Worm (Caenorhabditis elegans) whole organism, young adult: ENCODE data around the gene M176.4.
"Not testable (repeated sequence)": the region's sequence is repeated elsewhere in the genome, so short reads cannot be mapped to it uniquely, and the experiment has no call there.

Source experiments
- B0261.1 ChIP-seq: sonication (generic microtip); optimal IDR thresholded peaks from 2 replicates; lab custom pipeline; 2016; ENCODE audit warnings: mild to moderate bottlenecking, missing genetic modification characterization, moderate library complexity, missing compliant biosample characterization
- F37B4.10 ChIP-seq: fragments of 200-800 bp; sonication (Bioruptor generic); IDR thresholded peaks from 2 replicates; pipeline ENCODE4 v1.3.6; 2022; ENCODE audit warnings: missing genetic modification characterization, missing compliant biosample characterization
- F49E8.2 ChIP-seq: sonication (generic microtip); optimal IDR thresholded peaks from 3 replicates; lab custom pipeline; 2017; ENCODE audit warnings: missing genetic modification characterization, mild to moderate bottlenecking, missing compliant biosample characterization, antibody characterized with exemption, moderate library complexity; ENCODE audit not compliant: insufficient read depth
- F55B11.4 ChIP-seq: sonication (generic microtip); optimal IDR thresholded peaks from 2 replicates; lab custom pipeline; 2016; ENCODE audit warnings: missing compliant biosample characterization, missing genetic modification characterization, borderline replicate concordance; ENCODE audit not compliant: insufficient read depth
- K11D2.4 ChIP-seq: fragments of 200-800 bp; sonication (Bioruptor generic); IDR thresholded peaks from 2 replicates; pipeline ENCODE4 v1.3.6; 2022; ENCODE audit warnings: missing genetic modification reagents, missing genetic modification characterization, missing compliant biosample characterization
- T26A5.8 ChIP-seq: sonication (generic microtip); optimal IDR thresholded peaks from 2 replicates; lab custom pipeline; 2016; ENCODE audit warnings: missing genetic modification characterization, missing compliant biosample characterization
- atf-7 ChIP-seq: sonication (generic microtip); optimal IDR thresholded peaks from 2 replicates; lab custom pipeline; 2017; ENCODE audit warnings: mild to moderate bottlenecking, missing genetic modification characterization, missing compliant biosample characterization
- attf-3 ChIP-seq: fragments of 200-800 bp; sonication (Bioruptor generic); conservative IDR thresholded peaks from 2 replicates; pipeline ENCODE4 v1.3.6; 2022; ENCODE audit warnings: missing genetic modification reagents, missing genetic modification characterization, missing compliant biosample characterization
- attf-5 ChIP-seq: fragments of 200-800 bp; sonication (Bioruptor generic); optimal IDR thresholded peaks from 2 replicates; lab custom pipeline; 2018; ENCODE audit warnings: mild to moderate bottlenecking, missing genetic modification characterization, missing compliant biosample characterization
- attf-6 ChIP-seq: fragments of 200-800 bp; sonication (Bioruptor generic); IDR thresholded peaks from 2 replicates; pipeline ENCODE4 v1.3.6; 2022; ENCODE audit warnings: missing genetic modification reagents, missing genetic modification characterization, missing compliant biosample characterization
- bed-1 ChIP-seq: fragments of 200-800 bp; sonication (Bioruptor generic); IDR thresholded peaks from 2 replicates; pipeline ENCODE4 v1.3.6; 2022; ENCODE audit warnings: missing genetic modification reagents, missing genetic modification characterization, missing compliant biosample characterization
- ceh-27 ChIP-seq: fragments of 200-800 bp; sonication (Bioruptor generic); optimal IDR thresholded peaks from 2 replicates; lab custom pipeline; 2018; ENCODE audit warnings: mild to moderate bottlenecking, missing genetic modification characterization, moderate library complexity, missing compliant biosample characterization
- dox-1 ChIP-seq: fragments of 200-800 bp; sonication (Bioruptor generic); IDR thresholded peaks from 2 replicates; pipeline ENCODE4 v1.3.6; 2022; ENCODE audit warnings: missing genetic modification reagents, missing genetic modification characterization, missing compliant biosample characterization
- dpff-1 ChIP-seq: sonication (generic microtip); optimal IDR thresholded peaks from 2 replicates; lab custom pipeline; 2017; ENCODE audit warnings: mild to moderate bottlenecking, missing genetic modification characterization, missing compliant biosample characterization
- dpl-1 ChIP-seq: fragments of 150-350 bp; optimal IDR thresholded peaks from 2 replicates; lab custom pipeline; 2014; ENCODE audit warnings: missing biosample characterization, missing genetic modification reagents, missing genetic modification characterization
- egrh-3 ChIP-seq: fragments of 200-800 bp; sonication (Bioruptor generic); IDR thresholded peaks from 2 replicates; pipeline ENCODE4 v1.3.6; 2022; ENCODE audit warnings: missing genetic modification reagents, missing genetic modification characterization, missing compliant biosample characterization
- ets-4 ChIP-seq: fragments of 200-800 bp; sonication (Bioruptor generic); optimal IDR thresholded peaks from 2 replicates; lab custom pipeline; 2018; ENCODE audit warnings: mild to moderate bottlenecking, missing genetic modification characterization, missing compliant biosample characterization
- him-1 ChIP-seq: sonication (generic microtip); optimal IDR thresholded peaks from 2 replicates; lab custom pipeline; 2016; ENCODE audit warnings: missing genotype, missing genetic modification reagents, missing genetic modification characterization, missing compliant biosample characterization
- hrde-1 ChIP-seq: sonication (generic microtip); optimal IDR thresholded peaks from 2 replicates; lab custom pipeline; 2016; ENCODE audit warnings: missing genetic modification characterization, mild to moderate bottlenecking, missing compliant biosample characterization, moderate library complexity, missing genotype, missing genetic modification reagents, borderline replicate concordance
- hsf-1 ChIP-seq: fragments of 200-800 bp; sonication (Bioruptor generic); IDR thresholded peaks from 2 replicates; pipeline ENCODE4 v1.3.6; 2022; ENCODE audit warnings: missing genetic modification reagents, missing genetic modification characterization, missing compliant biosample characterization
- lin-26 ChIP-seq: fragments of 200-800 bp; sonication (Bioruptor generic); IDR thresholded peaks from 2 replicates; pipeline ENCODE4 v1.3.6; 2022; ENCODE audit warnings: missing genetic modification reagents, missing genetic modification characterization, missing compliant biosample characterization
- lsl-1 ChIP-seq: fragments of 200-800 bp; sonication (Bioruptor generic); optimal IDR thresholded peaks from 2 replicates; lab custom pipeline; 2018; ENCODE audit warnings: mild to moderate bottlenecking, missing genetic modification characterization, moderate library complexity, missing compliant biosample characterization
- lsy-27 ChIP-seq: sonication (generic microtip); optimal IDR thresholded peaks from 2 replicates; lab custom pipeline; 2017; ENCODE audit warnings: missing genetic modification characterization, mild to moderate bottlenecking, missing compliant biosample characterization, antibody characterized with exemption, missing genotype, borderline replicate concordance; ENCODE audit not compliant: insufficient read depth
- madf-3 ChIP-seq: fragments of 200-800 bp; sonication (Bioruptor generic); IDR thresholded peaks from 2 replicates; pipeline ENCODE4 v1.3.6; 2022; ENCODE audit warnings: missing genetic modification reagents, missing genetic modification characterization, missing compliant biosample characterization
- madf-6 ChIP-seq: fragments of 200-800 bp; sonication (Bioruptor generic); IDR thresholded peaks from 2 replicates; pipeline ENCODE4 v1.3.6; 2022; ENCODE audit warnings: missing genetic modification reagents, missing genetic modification characterization, missing compliant biosample characterization
- mel-28 ChIP-seq: sonication (generic microtip); optimal IDR thresholded peaks from 2 replicates; lab custom pipeline; 2016; ENCODE audit warnings: borderline replicate concordance, mild to moderate bottlenecking, missing genetic modification characterization, missing compliant biosample characterization
- nhr-120 ChIP-seq: fragments of 200-800 bp; sonication (Bioruptor generic); IDR thresholded peaks from 2 replicates; pipeline ENCODE4 v1.3.6; 2022; ENCODE audit warnings: missing genetic modification characterization, missing compliant biosample characterization
- nhr-27 ChIP-seq: fragments of 200-800 bp; sonication (Bioruptor generic); optimal IDR thresholded peaks from 2 replicates; lab custom pipeline; 2018; ENCODE audit warnings: mild to moderate bottlenecking, missing genetic modification characterization, moderate library complexity, missing compliant biosample characterization
- nhr-80 ChIP-seq: sonication (generic microtip); optimal IDR thresholded peaks from 2 replicates; lab custom pipeline; 2016; ENCODE audit warnings: missing genetic modification characterization, missing compliant biosample characterization
- pbrm-1 ChIP-seq: fragments of 200-800 bp; sonication (Bioruptor generic); IDR thresholded peaks from 2 replicates; pipeline ENCODE4 v1.3.6; 2022; ENCODE audit warnings: missing genetic modification reagents, missing genetic modification characterization, missing compliant biosample characterization
- pha-4 ChIP-seq: fragments of 150-350 bp; sonication (generic microtip); optimal IDR thresholded peaks from 2 replicates; lab custom pipeline; 2014; ENCODE audit warnings: missing biosample characterization, missing genetic modification reagents, missing genetic modification characterization
- rec-8 ChIP-seq, 2 experiments: sonication (generic microtip); optimal IDR thresholded peaks; 2 replicates each; lab custom pipeline; 2016; ENCODE audit warnings: mild to moderate bottlenecking in 2 of 2, missing genetic modification characterization in 2 of 2, missing genetic modification reagents in 2 of 2, missing genotype in 2 of 2, missing biosample characterization in 1 of 2, missing compliant biosample characterization in 1 of 2, moderate library complexity in 1 of 2
- sdz-38 ChIP-seq: sonication (generic microtip); optimal IDR thresholded peaks from 2 replicates; lab custom pipeline; 2016; ENCODE audit warnings: missing genotype, missing genetic modification characterization, missing compliant biosample characterization
- snpc-3.4 ChIP-seq: sonication (generic microtip); optimal IDR thresholded peaks from 2 replicates; lab custom pipeline; 2017; ENCODE audit warnings: missing genetic modification characterization, mild to moderate bottlenecking, missing compliant biosample characterization, antibody characterized with exemption, moderate library complexity, missing genotype, missing genetic modification reagents
- snpc-4 ChIP-seq, 5 experiments: fragments of 150-350 bp in 1 of 5; sonication (generic microtip) in 4 of 5; optimal IDR thresholded peaks; 2 replicates each; lab custom pipeline; 2014 to 2018; ENCODE audit warnings: missing genetic modification characterization in 5 of 5, missing biosample characterization in 3 of 5, antibody characterized with exemption in 2 of 5, mild to moderate bottlenecking in 2 of 5, missing compliant biosample characterization in 2 of 5, missing genotype in 2 of 5, moderate library complexity in 2 of 5, missing genetic modification reagents in 1 of 5
- xnd-1 ChIP-seq: sonication (generic microtip); optimal IDR thresholded peaks from 2 replicates; lab custom pipeline; 2016; ENCODE audit warnings: missing genotype, missing genetic modification reagents, missing genetic modification characterization, missing compliant biosample characterization
- ztf-18 ChIP-seq: sonication (generic microtip); optimal IDR thresholded peaks from 2 replicates; lab custom pipeline; 2016; ENCODE audit warnings: missing genotype, mild to moderate bottlenecking, missing genetic modification characterization, missing compliant biosample characterization
- ztf-22 ChIP-seq: fragments of 200-800 bp; sonication (Bioruptor generic); optimal IDR thresholded peaks from 2 replicates; lab custom pipeline; 2018; ENCODE audit warnings: mild to moderate bottlenecking, missing genetic modification characterization, moderate library complexity, missing compliant biosample characterization
- ztf-26 ChIP-seq: sonication (generic microtip); optimal IDR thresholded peaks from 2 replicates; lab custom pipeline; 2017; ENCODE audit warnings: missing genetic modification characterization, missing compliant biosample characterization
- ztf-6 ChIP-seq: fragments of 200-800 bp; sonication (Bioruptor generic); IDR thresholded peaks from 2 replicates; pipeline ENCODE4 v1.3.6; 2022; ENCODE audit warnings: missing genetic modification reagents, missing genetic modification characterization, missing compliant biosample characterization

M176.4 gene

DNA sequence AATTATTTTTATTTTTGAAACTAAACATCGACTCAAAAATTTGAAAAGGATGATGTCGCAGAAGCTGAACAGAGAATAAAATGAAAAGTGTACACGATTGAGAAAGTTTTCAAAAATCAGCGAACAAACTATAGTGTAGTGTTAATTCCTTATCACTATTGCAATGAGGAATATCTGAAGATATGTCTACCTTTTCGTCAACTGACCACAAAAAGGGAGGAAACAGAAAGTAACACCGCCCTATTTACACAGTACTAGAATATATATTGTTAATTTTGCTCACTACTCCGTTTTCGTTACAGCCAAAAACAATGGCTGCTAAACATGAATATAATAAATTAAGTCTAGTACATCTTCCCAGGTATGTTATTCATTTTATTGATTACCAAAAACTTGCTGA is 29.8 kb downstream of the M176.4 start, which contains the start of gene chil-18:
TSS of gene chil-18 (plus strand) at position 301 of the 400 bp plus-strand sequence.
- TF ChIP-seq snpc-4 (GFP tag; optimal IDR thresholded peaks at IDR 0.05; lab: Kevin White, UChicago) (no peak), snpc-4 (tag; optimal IDR thresholded peaks at IDR 0.05; lab: Kevin White, UChicago) (no peak), attf-3 (GFP tag; lab: Robert Waterston, UW) (no peak), dox-1 (no peak), dpl-1 (no peak), F55B11.4 (tag; lab: Kevin White, UChicago) (no peak), hrde-1 (tag; lab: Kevin White, UChicago) (no peak), ceh-27 (no peak), dpff-1 (no peak), mel-28 (tag; lab: Kevin White, UChicago) (no peak), madf-6 (GFP tag; lab: Robert Waterston, UW) (no peak), nhr-27 (tag; lab: Kevin White, UChicago) (no peak), attf-5 (GFP tag; lab: Kevin White, UChicago) (no peak), ztf-18 (tag; lab: Kevin White, UChicago) (no peak), lsl-1 (GFP tag; lab: Kevin White, UChicago) (no peak), ztf-26 (tag; lab: Kevin White, UChicago) (no peak), ets-4 (no peak), pbrm-1 (GFP tag; lab: Robert Waterston, UW) (no peak)
- TF ChIP-seq, all 124 proteins: peak for 0

DNA sequence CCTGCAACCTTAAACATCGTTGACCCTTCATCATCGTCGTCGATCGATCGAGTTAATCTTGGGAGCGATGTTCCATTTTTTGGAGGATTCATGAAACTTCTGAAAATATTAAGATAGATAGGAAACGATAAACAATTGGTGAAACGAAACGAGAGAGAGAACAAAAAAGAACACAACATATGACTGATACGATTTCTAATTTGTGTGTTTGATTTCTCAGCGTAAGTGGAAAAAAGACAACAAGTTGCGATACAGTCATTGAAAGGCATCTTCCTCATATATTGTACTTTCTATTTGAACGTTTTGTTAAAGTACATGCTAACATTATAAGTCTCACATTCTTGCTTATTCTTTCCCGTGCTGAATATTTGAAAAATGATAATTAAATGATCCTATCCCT is 34.0 kb downstream of the M176.4 start, which contains the start of gene R09D1.12:
TSS of gene R09D1.12 (minus strand) at position 101 of the 400 bp plus-strand sequence.
- TF ChIP-seq nhr-120 (GFP tag; lab: Robert Waterston, UW); F37B4.10 (GFP tag; lab: Robert Waterston, UW); rec-8 (tag; optimal IDR thresholded peaks at IDR 0.05; lab: Kevin White, UChicago): not testable (repeated sequence)

DNA sequence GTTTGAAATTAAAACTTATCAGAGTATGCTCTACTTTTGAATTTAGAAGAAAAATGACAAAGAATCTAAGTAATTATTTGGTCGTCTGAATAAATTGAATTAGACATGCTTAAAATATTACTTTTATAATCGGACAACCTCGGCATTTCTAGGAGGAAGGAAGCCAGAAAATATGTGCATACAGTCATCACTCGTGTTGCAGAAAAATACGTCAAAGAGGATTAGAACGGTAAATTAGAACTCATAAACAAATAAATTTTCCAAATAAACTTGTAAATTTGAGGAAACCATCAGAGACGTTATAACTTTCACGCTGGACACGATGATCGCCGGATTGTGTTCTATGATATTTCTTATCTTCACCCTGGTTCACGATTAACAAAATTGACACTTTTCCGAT is 36.1 kb downstream of the M176.4 start, which contains the start of gene chil-19:
TSS of gene chil-19 (minus strand) at position 101 of the 400 bp plus-strand sequence.
- TF ChIP-seq K11D2.4 (GFP tag; lab: Robert Waterston, UW) (no peak), pha-4 (tag; lab: Kevin White, UChicago) (no peak), lsy-27 (no peak), ztf-22 (no peak), F49E8.2 (tag; lab: Kevin White, UChicago) (no peak), nhr-80 (tag; lab: Kevin White, UChicago) (no peak), ztf-6 (GFP tag; lab: Robert Waterston, UW) (no peak), him-1 (no peak), xnd-1 (no peak), atf-7 (tag; lab: Kevin White, UChicago) (no peak), T26A5.8 (tag; lab: Kevin White, UChicago) (no peak), bed-1 (GFP tag; lab: Robert Waterston, UW) (no peak), snpc-3.4 (tag; lab: Kevin White, UChicago) (no peak), lin-26 (GFP tag; lab: Robert Waterston, UW) (no peak), madf-3 (no peak), egrh-3 (GFP tag; lab: Robert Waterston, UW) (no peak), B0261.1 (no peak), sdz-38 (tag; lab: Kevin White, UChicago) (no peak), attf-6 (no peak), hsf-1 (GFP tag; lab: Robert Waterston, UW) (no peak)
